Worm (Caenorhabditis elegans): Measurements from ENCODE around the gene sre-54.

DNA sequence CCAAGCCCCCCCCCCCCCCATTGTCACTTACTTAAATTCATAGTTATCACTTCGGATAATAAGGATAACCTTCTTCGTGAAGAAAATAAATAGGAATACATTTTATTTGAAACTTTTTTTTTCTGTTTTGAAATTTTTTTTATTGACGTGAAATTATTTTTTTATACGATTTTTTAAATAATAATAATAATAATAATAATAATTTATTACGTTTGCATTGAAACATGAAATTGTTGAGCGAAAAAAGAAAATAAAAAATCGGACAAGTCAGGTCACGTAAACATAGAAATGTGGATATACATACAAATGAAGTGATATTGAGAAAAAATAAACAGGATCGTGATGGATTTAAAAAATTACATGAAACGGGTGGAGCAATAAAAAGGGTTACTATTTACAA is 23.1 kb upstream of the sre-54 start, which contains the start of gene C50E10.2:
- no peak for TF ChIP-seq snpc-4 (tag; optimal IDR thresholded peaks at IDR 0.05)
- TF ChIP-seq sma-3 (GFP tag; optimal IDR thresholded peaks at IDR 0.05) = no peak
- no peak for TF ChIP-seq mdl-1 (tag; optimal IDR thresholded peaks at IDR 0.05)
- TF ChIP-seq nhr-10 (tag; optimal IDR thresholded peaks at IDR 0.05) = no peak
- no peak for TF ChIP-seq blmp-1 (tag; optimal IDR thresholded peaks at IDR 0.05; ENCODE audit: insufficient read depth)
- no peak for TF ChIP-seq unc-62 (GFP tag; optimal IDR thresholded peaks at IDR 0.05)
- TF ChIP-seq lin-13 (GFP tag; optimal IDR thresholded peaks at IDR 0.05) = no peak
